Worm (Caenorhabditis elegans): ENCODE data around the gene C49F5.6.
"Not testable (repeated sequence)": the region's sequence is repeated elsewhere in the genome, so short reads cannot be mapped to it uniquely, and the experiment has no call there.

C49F5.6 gene

ce11 chrX:11959838-11960237 lies 28.3 kb upstream of the C49F5.6 start, which contains the start of gene C49F5.8:
TSS of gene C49F5.8 (plus strand) at chrX:11960138.
- TF ChIP-seq ceh-14 (tag; optimal IDR thresholded peaks at IDR 0.05), result no peak
- no peak for TF ChIP-seq rnt-1 (tag; optimal IDR thresholded peaks at IDR 0.05)
- TF ChIP-seq ceh-24 (tag; optimal IDR thresholded peaks at IDR 0.05), result no peak
- no peak for TF ChIP-seq sdc-2 (tag; optimal IDR thresholded peaks at IDR 0.05)
- no peak for TF ChIP-seq nhr-232 (tag; optimal IDR thresholded peaks at IDR 0.05)
- no peak for TF ChIP-seq fkh-10 (GFP tag; optimal IDR thresholded peaks at IDR 0.05)
- TF ChIP-seq dve-1 (tag; optimal IDR thresholded peaks at IDR 0.05), result no peak
- no peak for TF ChIP-seq syd-9 (tag; optimal IDR thresholded peaks at IDR 0.05)
- TF ChIP-seq npax-4 (tag; optimal IDR thresholded peaks at IDR 0.05), result no peak
- TF ChIP-seq elt-4 (tag; optimal IDR thresholded peaks at IDR 0.05), result no peak
- no peak for TF ChIP-seq hlh-8 (tag; optimal IDR thresholded peaks at IDR 0.05)
- TF ChIP-seq eyg-1 (tag; optimal IDR thresholded peaks at IDR 0.05), result no peak
- TF ChIP-seq ceh-34 (tag; optimal IDR thresholded peaks at IDR 0.05), result no peak
- TF ChIP-seq ceh-22 (tag; optimal IDR thresholded peaks at IDR 0.05), result no peak
- no peak for TF ChIP-seq ahr-1 (tag; optimal IDR thresholded peaks at IDR 0.05)
- TF ChIP-seq sox-4 (tag; optimal IDR thresholded peaks at IDR 0.05), result no peak
- TF ChIP-seq K02D7.2 (tag; optimal IDR thresholded peaks at IDR 0.05), result no peak
- no peak for TF ChIP-seq nfya-1 (tag; optimal IDR thresholded peaks at IDR 0.05)
- no peak for TF ChIP-seq tbx-7 (tag; optimal IDR thresholded peaks at IDR 0.05)

ce11 chrX:11961103-11961502 lies 27.0 kb upstream of the C49F5.6 start, which contains the start of gene C49F5.13:
TSS of gene C49F5.13 (plus strand) at chrX:11961403.
- not testable (repeated sequence) for TF ChIP-seq pag-3 (tag; optimal IDR thresholded peaks at IDR 0.05; ENCODE audit: borderline replicate concordance); hlh-15 (tag; optimal IDR thresholded peaks at IDR 0.05); gmeb-2 (tag; optimal IDR thresholded peaks at IDR 0.05)

- TF ChIP-seq mec-3 (tag; optimal IDR thresholded peaks at IDR 0.05; ENCODE audit: borderline replicate concordance) (no peak), odd-2 (tag; optimal IDR thresholded peaks at IDR 0.05) (no peak), nhr-232 (tag; optimal IDR thresholded peaks at IDR 0.05) (no peak), sox-2 (GFP tag; IDR thresholded peaks at IDR 0.05) (no peak), Y22D7AL.16 (tag; optimal IDR thresholded peaks at IDR 0.05) (no peak), pax-1 (tag; optimal IDR thresholded peaks at IDR 0.05) (no peak), elt-2 (tag; optimal IDR thresholded peaks at IDR 0.05) (peak; percentile 82)
Measured at ce11 chrX:11962050-11962788, 25.9 kb upstream of the C49F5.6 start.

ce11 chrX:11963659-11964058 lies 24.5 kb upstream of the C49F5.6 start:
- TF ChIP-seq nfya-1 (tag; optimal IDR thresholded peaks at IDR 0.05), result peak; percentile 54
- TF ChIP-seq tbx-7 (tag; optimal IDR thresholded peaks at IDR 0.05), result no peak
- TF ChIP-seq elt-2 (tag; optimal IDR thresholded peaks at IDR 0.05), result no peak

ce11 chrX:11964555-11964954 lies 23.6 kb upstream of the C49F5.6 start:
- TF ChIP-seq hlh-8 (tag; optimal IDR thresholded peaks at IDR 0.05) (no peak), pha-2 (tag; optimal IDR thresholded peaks at IDR 0.05) (no peak)

- TF ChIP-seq eyg-1 (tag; optimal IDR thresholded peaks at IDR 0.05) (no peak), syd-9 (tag; optimal IDR thresholded peaks at IDR 0.05) (no peak), mec-3 (tag; optimal IDR thresholded peaks at IDR 0.05; ENCODE audit: borderline replicate concordance) (no peak), ceh-30 (tag; optimal IDR thresholded peaks at IDR 0.05) (no peak), ceh-9 (tag; optimal IDR thresholded peaks at IDR 0.05) (no peak), tbx-7 (tag; optimal IDR thresholded peaks at IDR 0.05) (no peak), fax-1 (tag; optimal IDR thresholded peaks at IDR 0.05) (no peak), K09A11.1 (tag; optimal IDR thresholded peaks at IDR 0.05; ENCODE audit: insufficient read depth) (no peak), ceh-31 (tag; optimal IDR thresholded peaks at IDR 0.05) (no peak), F13H6.1 (tag; optimal IDR thresholded peaks at IDR 0.05) (no peak), pros-1 (tag; optimal IDR thresholded peaks at IDR 0.05) (no peak), K02D7.2 (tag; optimal IDR thresholded peaks at IDR 0.05) (no peak), sox-4 (tag; optimal IDR thresholded peaks at IDR 0.05) (no peak)
Measured at ce11 chrX:11965163-11965562, 23.0 kb upstream of the C49F5.6 start.

Measured in whole organism, late embryonic.